Worm (Caenorhabditis elegans) whole organism, dauer: ENCODE results near the gene ZK809.8.

Experiments used
- unc-62 ChIP-seq: sonication (generic microtip); optimal IDR thresholded peaks from 2 replicates; lab custom pipeline; 2017; ENCODE audit warnings: missing biosample characterization, missing genetic modification reagents, missing genetic modification characterization

ZK809.8 gene

ce11 chrIV:11649031-11649430 is at the start of gene ZK809.8:
Gene ZK809.8 (minus strand): TSS chrIV:11649064.
- no peak for TF ChIP-seq unc-62 (GFP tag; lab: Kevin White, UChicago)

ce11 chrIV:11697514-11697913 is 48.6 kb upstream of the ZK809.8 start:
- TF ChIP-seq unc-62 (GFP tag; lab: Kevin White, UChicago) = no peak

ce11 chrIV:11695634-11696033 is 46.8 kb upstream of the ZK809.8 start:
- no peak for TF ChIP-seq unc-62 (GFP tag; lab: Kevin White, UChicago)

- no peak for TF ChIP-seq unc-62 (GFP tag; lab: Kevin White, UChicago)
Measured at ce11 chrIV:11694143-11694542, 45.3 kb upstream of the ZK809.8 start, which contains the start of gene ZK792.7. Gene ZK792.7 (plus strand): TSS chrIV:11694443.

ce11 chrIV:11693493-11693892 is 44.6 kb upstream of the ZK809.8 start, which contains the start of gene ZK792.12:
Gene ZK792.12 (plus strand): TSS chrIV:11693793.
- TF ChIP-seq unc-62 (GFP tag; lab: Kevin White, UChicago) = no peak

ce11 chrIV:11692071-11692673 is 43.3 kb upstream of the ZK809.8 start:
- TF ChIP-seq unc-62 (GFP tag; lab: Kevin White, UChicago) = no peak

ce11 chrIV:11691524-11691923 is 42.7 kb upstream of the ZK809.8 start:
- no peak for TF ChIP-seq unc-62 (GFP tag; lab: Kevin White, UChicago)

- TF ChIP-seq unc-62 (GFP tag; lab: Kevin White, UChicago) = no peak
Measured at ce11 chrIV:11690988-11691387, 42.1 kb upstream of the ZK809.8 start, which contains the start of gene let-60. Gene let-60 (minus strand): TSS chrIV:11691088.

ce11 chrIV:11688018-11688417 is 39.2 kb upstream of the ZK809.8 start, which contains the start of gene ZK792.5:
Gene ZK792.5 (minus strand): TSS chrIV:11688118.
- no peak for TF ChIP-seq unc-62 (GFP tag; lab: Kevin White, UChicago)

- no peak for TF ChIP-seq unc-62 (GFP tag; lab: Kevin White, UChicago)
Measured at ce11 chrIV:11681905-11682304, 33.0 kb upstream of the ZK809.8 start, which contains the start of gene ZK792.4. Gene ZK792.4 (minus strand): TSS chrIV:11682005.

- TF ChIP-seq unc-62 (GFP tag; lab: Kevin White, UChicago) = no peak
Measured at ce11 chrIV:11676054-11676453, 27.2 kb upstream of the ZK809.8 start, which contains the start of gene inx-9. Gene inx-9 (plus strand): TSS chrIV:11676354.

- no peak for TF ChIP-seq unc-62 (GFP tag; lab: Kevin White, UChicago)
Measured at ce11 chrIV:11673543-11673942, 24.7 kb upstream of the ZK809.8 start, which contains the start of gene inx-8. Gene inx-8 (plus strand): TSS chrIV:11673843.

- no peak for TF ChIP-seq unc-62 (GFP tag; lab: Kevin White, UChicago)
Measured at ce11 chrIV:11668001-11668400, 19.1 kb upstream of the ZK809.8 start, which contains the start of gene atg-4.2. Gene atg-4.2 (plus strand): TSS chrIV:11668024.

- no peak for TF ChIP-seq unc-62 (GFP tag; lab: Kevin White, UChicago)
Measured at ce11 chrIV:11665010-11665409, 16.1 kb upstream of the ZK809.8 start, which contains the start of gene ZK809.9. Gene ZK809.9 (plus strand): TSS chrIV:11665310.

ce11 chrIV:11659794-11660312 is 11.0 kb upstream of the ZK809.8 start, which contains the start of gene ZK792.1:
Gene ZK792.1 (plus strand): TSS chrIV:11659844.
- TF ChIP-seq unc-62 (GFP tag; lab: Kevin White, UChicago) = no peak

ce11 chrIV:11656144-11656780 is 7.4 kb upstream of the ZK809.8 start, which contains the start of gene ZK809.5:
Gene ZK809.5 (plus strand): TSS chrIV:11656730.
- TF ChIP-seq unc-62 (GFP tag; lab: Kevin White, UChicago) = no peak
